Fruit fly (Drosophila melanogaster) whole organism, embryonic: ENCODE measurements around the gene RpS26.

Experiments used
- ATbp ChIP-seq: fragments of 200-800 bp; sonication (Bioruptor generic); optimal IDR thresholded peaks from 2 replicates; lab custom pipeline; 2017; ENCODE audit warnings: missing biosample characterization, mild to moderate bottlenecking, missing genetic modification characterization, missing genetic modification reagents
- CG10959 ChIP-seq: fragments of 200-800 bp; sonication (Bioruptor generic); IDR thresholded peaks from 2 replicates; pipeline ENCODE4 v1.3.6; 2022; ENCODE audit warnings: missing biosample characterization, missing genetic modification characterization
- CG11695 ChIP-seq: fragments of 200-800 bp; sonication (Bioruptor generic); IDR thresholded peaks from 3 replicates; pipeline ENCODE4 v1.3.6; 2022; ENCODE audit warnings: missing biosample characterization, missing genetic modification characterization
- CG13296 ChIP-seq: fragments of 200-800 bp; sonication (Bioruptor generic); optimal IDR thresholded peaks from 3 replicates; lab custom pipeline; 2018; ENCODE audit warnings: missing biosample characterization, mild to moderate bottlenecking, missing genetic modification characterization
- CG13775 ChIP-seq: fragments of 200-800 bp; sonication (Bioruptor generic); optimal IDR thresholded peaks from 3 replicates; lab custom pipeline; 2017; ENCODE audit warnings: missing biosample characterization, mild to moderate bottlenecking, missing genetic modification characterization
- CG15269 ChIP-seq: fragments of 200-800 bp; sonication (Bioruptor generic); optimal IDR thresholded peaks from 2 replicates; lab custom pipeline; 2018; ENCODE audit warnings: missing biosample characterization, mild to moderate bottlenecking, missing genetic modification characterization, moderate library complexity
- CG15479 ChIP-seq: fragments of 200-800 bp; sonication (Bioruptor generic); optimal IDR thresholded peaks from 3 replicates; lab custom pipeline; 2019; ENCODE audit warnings: missing biosample characterization, mild to moderate bottlenecking, missing genetic modification characterization, moderate library complexity
- CG16863 ChIP-seq: fragments of 200-800 bp; sonication (Bioruptor generic); optimal IDR thresholded peaks from 3 replicates; lab custom pipeline; 2016; ENCODE audit warnings: missing biosample characterization, missing genetic modification characterization
- CG2120 ChIP-seq: fragments of 200-800 bp; sonication (Bioruptor generic); optimal IDR thresholded peaks from 3 replicates; lab custom pipeline; 2016; ENCODE audit warnings: missing biosample characterization, missing genetic modification characterization
- CG34224 ChIP-seq: fragments of 200-800 bp; sonication (Bioruptor generic); IDR thresholded peaks from 3 replicates; pipeline ENCODE4 v1.3.6; 2022; ENCODE audit warnings: missing biosample characterization, missing genetic modification characterization; ENCODE audit not compliant: partially characterized antibody
- CG4820 ChIP-seq: fragments of 200-800 bp; sonication (Bioruptor generic); optimal IDR thresholded peaks from 3 replicates; lab custom pipeline; 2016; ENCODE audit warnings: missing biosample characterization, missing genetic modification characterization
- CG8359 ChIP-seq: fragments of 200-800 bp; sonication (Bioruptor generic); optimal IDR thresholded peaks from 2 replicates; lab custom pipeline; 2017; ENCODE audit warnings: missing biosample characterization, mild to moderate bottlenecking, missing genetic modification characterization, borderline replicate concordance
- CG8765 ChIP-seq: fragments of 200-800 bp; sonication (Bioruptor generic); IDR thresholded peaks from 2 replicates; pipeline ENCODE4 v1.3.6; 2022; ENCODE audit warnings: missing biosample characterization, missing genetic modification characterization
- CG9437 ChIP-seq: fragments of 200-800 bp; sonication (Bioruptor generic); optimal IDR thresholded peaks from 2 replicates; lab custom pipeline; 2018; ENCODE audit warnings: missing biosample characterization, mild to moderate bottlenecking, missing genetic modification characterization
- CG9609 ChIP-seq: fragments of 200-800 bp; sonication (Bioruptor generic); optimal IDR thresholded peaks from 3 replicates; lab custom pipeline; 2016; ENCODE audit warnings: missing biosample characterization, missing genetic modification characterization
- CG9797 ChIP-seq: fragments of 200-800 bp; sonication (Bioruptor generic); optimal IDR thresholded peaks from 3 replicates; lab custom pipeline; 2018; ENCODE audit warnings: missing biosample characterization, mild to moderate bottlenecking, missing genetic modification characterization
- Deaf1 ChIP-seq: fragments of 200-800 bp; optimal IDR thresholded peaks from 3 replicates; lab custom pipeline; 2019; ENCODE audit warnings: missing biosample characterization, mild to moderate bottlenecking, missing genetic modification characterization, moderate library complexity
- GATAe ChIP-seq: fragments of 200-800 bp; sonication (Bioruptor generic); conservative IDR thresholded peaks from 2 replicates; pipeline ENCODE4 v1.3.6; 2022; ENCODE audit warnings: missing biosample characterization, missing genetic modification characterization
- Lim3 ChIP-seq: fragments of 200-800 bp; sonication (Bioruptor generic); IDR thresholded peaks from 2 replicates; pipeline ENCODE4 v1.3.6; 2022; ENCODE audit warnings: missing biosample characterization, missing genetic modification characterization
- Max ChIP-seq: fragments of 200-800 bp; sonication (Bioruptor generic); optimal IDR thresholded peaks from 2 replicates; lab custom pipeline; 2016; ENCODE audit warnings: missing biosample characterization, mild to moderate bottlenecking, missing genetic modification characterization
- NFAT ChIP-seq: fragments of 200-800 bp; sonication (Bioruptor generic); IDR thresholded peaks from 2 replicates; pipeline ENCODE4 v1.3.6; 2022; ENCODE audit warnings: missing biosample characterization, missing genetic modification characterization
- Nf-YB ChIP-seq: fragments of 200-800 bp; sonication (Bioruptor generic); optimal IDR thresholded peaks from 3 replicates; lab custom pipeline; 2019; ENCODE audit warnings: missing biosample characterization, mild to moderate bottlenecking, missing genetic modification characterization, moderate library complexity
- Oli ChIP-seq: fragments of 200-800 bp; sonication (Bioruptor generic); optimal IDR thresholded peaks from 2 replicates; lab custom pipeline; 2018; ENCODE audit warnings: missing biosample characterization, mild to moderate bottlenecking, missing genetic modification characterization, moderate library complexity
- Ptx1 ChIP-seq: fragments of 200-800 bp; sonication (Bioruptor generic); IDR thresholded peaks from 2 replicates; pipeline ENCODE4 v1.3.6; 2022; ENCODE audit warnings: missing biosample characterization, missing genetic modification characterization
- Sox100B ChIP-seq: fragments of 200-800 bp; sonication (Bioruptor generic); optimal IDR thresholded peaks from 3 replicates; lab custom pipeline; 2018; ENCODE audit warnings: missing biosample characterization, mild to moderate bottlenecking, missing genetic modification characterization
- Spps ChIP-seq: fragments of 200-800 bp; sonication (Bioruptor generic); optimal IDR thresholded peaks from 2 replicates; lab custom pipeline; 2018; ENCODE audit warnings: missing biosample characterization, mild to moderate bottlenecking, missing genetic modification characterization
- Sry-β ChIP-seq: fragments of 200-800 bp; sonication (Bioruptor generic); optimal IDR thresholded peaks from 2 replicates; lab custom pipeline; 2018; ENCODE audit warnings: missing biosample characterization, mild to moderate bottlenecking, missing genetic modification characterization, moderate library complexity
- Taf1 ChIP-seq: fragments of 200-800 bp; sonication (Bioruptor generic); IDR thresholded peaks from 2 replicates; pipeline ENCODE4 v1.3.6; 2022; ENCODE audit warnings: missing biosample characterization, missing genetic modification characterization
- Usf ChIP-seq: fragments of 200-800 bp; sonication (Bioruptor generic); optimal IDR thresholded peaks from 2 replicates; lab custom pipeline; 2017; ENCODE audit warnings: missing genotype, missing biosample characterization, missing genetic modification characterization
- abd-A ChIP-seq: fragments of 200-800 bp; sonication (Bioruptor generic); optimal IDR thresholded peaks from 3 replicates; lab custom pipeline; 2019; ENCODE audit warnings: missing biosample characterization, mild to moderate bottlenecking, missing genetic modification characterization, moderate library complexity
- al ChIP-seq: fragments of 200-800 bp; sonication (Bioruptor generic); IDR thresholded peaks from 2 replicates; pipeline ENCODE4 v1.3.6; 2022; ENCODE audit warnings: missing biosample characterization, missing genetic modification characterization
- amos ChIP-seq: fragments of 200-800 bp; sonication (Bioruptor generic); IDR thresholded peaks from 2 replicates; pipeline ENCODE4 v1.3.6; 2022; ENCODE audit warnings: missing biosample characterization, missing genetic modification characterization; ENCODE audit not compliant: partially characterized antibody
- ase ChIP-seq: fragments of 200-800 bp; sonication (Bioruptor generic); IDR thresholded peaks from 3 replicates; pipeline ENCODE4 v1.3.6; 2022; ENCODE audit warnings: missing biosample characterization, missing genetic modification characterization
- az2 ChIP-seq: fragments of 200-800 bp; sonication (Bioruptor generic); optimal IDR thresholded peaks from 3 replicates; lab custom pipeline; 2016; ENCODE audit warnings: missing biosample characterization, missing genetic modification characterization
- bbx ChIP-seq: fragments of 200-800 bp; sonication (Bioruptor generic); IDR thresholded peaks from 2 replicates; pipeline ENCODE4 v1.3.6; 2022; ENCODE audit warnings: missing biosample characterization, missing genetic modification characterization; ENCODE audit not compliant: partially characterized antibody
- cad ChIP-seq: fragments of >200 bp; optimal IDR thresholded peaks from 2 replicates; lab custom pipeline; 2017; ENCODE audit warnings: missing biosample characterization, missing genetic modification characterization
- ci ChIP-seq: fragments of 200-800 bp; sonication (Bioruptor generic); IDR thresholded peaks from 3 replicates; pipeline ENCODE4 v1.3.6; 2022; ENCODE audit warnings: missing biosample characterization, missing genetic modification characterization
- gfzf ChIP-seq: fragments of 200-800 bp; sonication (Bioruptor generic); optimal IDR thresholded peaks from 2 replicates; lab custom pipeline; 2016; ENCODE audit warnings: missing biosample characterization, mild to moderate bottlenecking, missing genetic modification characterization, moderate library complexity
- grau ChIP-seq: fragments of 200-800 bp; optimal IDR thresholded peaks from 3 replicates; lab custom pipeline; 2019; ENCODE audit warnings: missing biosample characterization, mild to moderate bottlenecking, missing genetic modification characterization, moderate library complexity
- gsb-n ChIP-seq: fragments of 200-800 bp; sonication (Bioruptor generic); optimal IDR thresholded peaks from 3 replicates; lab custom pipeline; 2018; ENCODE audit warnings: missing biosample characterization, mild to moderate bottlenecking, missing genetic modification characterization
- h ChIP-seq: fragments of >200 bp; optimal IDR thresholded peaks from 2 replicates; lab custom pipeline; 2017
- hth ChIP-seq: fragments of >200 bp; optimal IDR thresholded peaks from 2 replicates; lab custom pipeline; 2017; ENCODE audit warnings: inconsistent platforms
- jumu ChIP-seq: fragments of 200-800 bp; sonication (Bioruptor generic); optimal IDR thresholded peaks from 3 replicates; lab custom pipeline; 2016; ENCODE audit warnings: missing biosample characterization, missing genetic modification characterization
- maf-S ChIP-seq: fragments of 200-800 bp; sonication (Bioruptor generic); optimal IDR thresholded peaks from 2 replicates; lab custom pipeline; 2016; ENCODE audit warnings: missing biosample characterization, missing genetic modification characterization
- nerfin-2 ChIP-seq: fragments of 200-800 bp; sonication (Bioruptor generic); IDR thresholded peaks from 2 replicates; pipeline ENCODE4 v1.3.6; 2022; ENCODE audit warnings: missing biosample characterization, missing genetic modification characterization; ENCODE audit not compliant: partially characterized antibody
- onecut ChIP-seq: fragments of 200-800 bp; sonication (Bioruptor generic); IDR thresholded peaks from 2 replicates; pipeline ENCODE4 v1.3.6; 2022; ENCODE audit warnings: missing biosample characterization, missing genetic modification characterization
- psq ChIP-seq: fragments of 200-800 bp; sonication (Bioruptor generic); optimal IDR thresholded peaks from 2 replicates; lab custom pipeline; 2017; ENCODE audit warnings: missing biosample characterization, missing genetic modification characterization
- rib ChIP-seq: fragments of 200-800 bp; sonication (Bioruptor generic); IDR thresholded peaks from 2 replicates; pipeline ENCODE4 v1.3.6; 2022; ENCODE audit warnings: missing biosample characterization, missing genetic modification characterization
- ttk ChIP-seq: fragments of 200-800 bp; sonication (Bioruptor generic); IDR thresholded peaks from 2 replicates; pipeline ENCODE4 v2.1.2; 2022; ENCODE audit warnings: missing biosample characterization, missing genetic modification characterization
- twi ChIP-seq: fragments of 200-800 bp; optimal IDR thresholded peaks from 2 replicates; lab custom pipeline; 2019; ENCODE audit warnings: missing biosample characterization, mild to moderate bottlenecking, missing genetic modification characterization, moderate library complexity
- wdn ChIP-seq: fragments of 200-800 bp; sonication (Bioruptor generic); IDR thresholded peaks from 2 replicates; pipeline ENCODE4 v1.3.6; 2022; ENCODE audit warnings: missing biosample characterization, missing genetic modification characterization
- zf30C ChIP-seq: fragments of 200-800 bp; sonication (Bioruptor generic); optimal IDR thresholded peaks from 3 replicates; lab custom pipeline; 2018; ENCODE audit warnings: missing biosample characterization, mild to moderate bottlenecking, missing genetic modification characterization

Gene RpS26

DNA sequence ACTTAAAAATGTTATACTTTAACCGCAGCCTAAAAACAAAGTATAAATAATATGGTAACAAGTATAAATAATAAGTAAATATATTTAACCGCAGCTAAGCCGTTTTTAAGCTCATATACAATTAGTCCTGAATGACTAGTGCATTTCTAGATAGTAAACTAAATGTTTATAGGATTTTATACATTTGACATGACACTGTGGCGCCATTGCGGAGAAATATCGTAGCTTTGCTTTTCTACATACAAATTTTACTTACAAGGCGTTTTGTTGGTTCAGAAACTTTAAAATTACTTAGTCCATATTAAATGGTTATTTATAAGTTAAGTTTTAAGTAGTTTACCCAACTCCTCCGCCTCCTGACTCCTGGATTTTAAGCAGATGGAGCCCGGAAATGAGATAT is 1.9 kb downstream of the RpS26 start (continued):
- no peak for TF ChIP-seq h (lab: Kevin White, UChicago)
- TF ChIP-seq psq, result no peak
- TF ChIP-seq CG13296, result no peak
- no peak for TF ChIP-seq abd-A
- TF ChIP-seq Spps (tag; lab: Kevin White, UChicago), result no peak
- no peak for TF ChIP-seq Deaf1 (tag; lab: Kevin White, UChicago)
- TF ChIP-seq hth (lab: Kevin White, UChicago), result no peak
- TF ChIP-seq Oli (tag; lab: Kevin White, UChicago), result no peak
- TF ChIP-seq CG2120 (GFP tag; lab: Kevin White, UChicago), result no peak
- no peak for TF ChIP-seq gfzf (GFP tag; lab: Kevin White, UChicago)
- no peak for TF ChIP-seq CG9797 (GFP tag; lab: Kevin White, UChicago)
- no peak for TF ChIP-seq az2 (GFP tag; lab: Kevin White, UChicago)
- TF ChIP-seq grau (tag; lab: Kevin White, UChicago), result peak; percentile 33
- no peak for TF ChIP-seq twi (tag; lab: Kevin White, UChicago)
- TF ChIP-seq al, result no peak
- no peak for TF ChIP-seq maf-S (GFP tag; lab: Kevin White, UChicago)
- no peak for TF ChIP-seq CG15479 (GFP tag; lab: Kevin White, UChicago)
- TF ChIP-seq nerfin-2, result no peak
- TF ChIP-seq CG9609 (GFP tag; lab: Kevin White, UChicago), result no peak
- TF ChIP-seq cad (GFP tag; lab: Kevin White, UChicago), result no peak
- peak; percentile 17 for TF ChIP-seq CG15269 (tag; lab: Kevin White, UChicago)
- TF ChIP-seq GATAe (GFP tag; lab: Robert Waterston, UW), result no peak
- TF ChIP-seq CG34224 (GFP tag; lab: Robert Waterston, UW), result no peak
- no peak for TF ChIP-seq Max (GFP tag; lab: Kevin White, UChicago)
- TF ChIP-seq onecut (GFP tag; lab: Robert Waterston, UW), result no peak
- peak; percentile 29; the same call in 1 of the 2 replicates for TF ChIP-seq NFAT (GFP tag; lab: Robert Waterston, UW)
- TF ChIP-seq CG8359 (GFP tag; lab: Kevin White, UChicago), result no peak
- TF ChIP-seq Lim3, result no peak
- TF ChIP-seq jumu (GFP tag; lab: Kevin White, UChicago), result no peak
- peak; percentile 43; the same call in 1 of the 2 replicates for TF ChIP-seq Ptx1
- TF ChIP-seq ase (GFP tag; lab: Robert Waterston, UW), result no peak
- no peak for TF ChIP-seq CG8765 (GFP tag; lab: Robert Waterston, UW)
- no peak for TF ChIP-seq Taf1 (GFP tag; lab: Robert Waterston, UW)
- no peak for TF ChIP-seq zf30C
- 0 out of 2 replicates have a peak, but pooled peaks have one; percentile 48 for TF ChIP-seq rib (GFP tag; lab: Robert Waterston, UW)
- TF ChIP-seq bbx (GFP tag; lab: Robert Waterston, UW), result peak; percentile 59; the same call in 1 of the 2 replicates
- TF ChIP-seq Usf, result no peak
- TF ChIP-seq gsb-n (tag; lab: Kevin White, UChicago), result no peak
- TF ChIP-seq CG16863 (GFP tag; lab: Kevin White, UChicago), result no peak
- no peak for TF ChIP-seq CG13775
- no peak for TF ChIP-seq Nf-YB
- no peak for TF ChIP-seq ci (GFP tag; lab: Robert Waterston, UW)
- no peak for TF ChIP-seq ATbp (GFP tag; lab: Kevin White, UChicago)
- TF ChIP-seq Sry-β (GFP tag; lab: Kevin White, UChicago), result no peak
- peak; percentile 84 for TF ChIP-seq amos
- TF ChIP-seq CG10959 (GFP tag; lab: Robert Waterston, UW), result no peak; the same call in 1 of the 2 replicates
- TF ChIP-seq wdn, result no peak
- TF ChIP-seq Sox100B (GFP tag; lab: Kevin White, UChicago), result no peak
- TF ChIP-seq CG9437, result no peak
- TF ChIP-seq ttk, result peak; percentile 39; the same call in 1 of the 2 replicates
- TF ChIP-seq CG11695 (GFP tag; lab: Robert Waterston, UW), result no peak
- TF ChIP-seq CG4820 (GFP tag; lab: Kevin White, UChicago), result no peak
